Fruit fly (Drosophila melanogaster) whole organism, embryonic: Measurements from ENCODE around the gene jhamt.

Source experiments
- B-H2 ChIP-seq: fragments of 200-800 bp; sonication (Bioruptor generic); optimal IDR thresholded peaks from 2 replicates; lab custom pipeline; 2018; ENCODE audit warnings: missing biosample characterization, mild to moderate bottlenecking, missing genetic modification characterization
- Bteb2 ChIP-seq: fragments of 200-800 bp; sonication (Bioruptor generic); optimal IDR thresholded peaks from 2 replicates; lab custom pipeline; 2016; ENCODE audit warnings: missing biosample characterization, missing genetic modification characterization
- CG10654 ChIP-seq: fragments of 200-800 bp; sonication (Bioruptor generic); optimal IDR thresholded peaks from 2 replicates; lab custom pipeline; 2016; ENCODE audit warnings: missing biosample characterization, missing genetic modification characterization
- CG12071 ChIP-seq: fragments of 200-800 bp; sonication (Bioruptor generic); optimal IDR thresholded peaks from 3 replicates; lab custom pipeline; 2018; ENCODE audit warnings: missing biosample characterization, mild to moderate bottlenecking, missing genetic modification characterization
- CG12391 ChIP-seq: fragments of 200-800 bp; sonication (Bioruptor generic); optimal IDR thresholded peaks from 3 replicates; lab custom pipeline; 2018; ENCODE audit warnings: missing biosample characterization, mild to moderate bottlenecking, missing genetic modification characterization, moderate library complexity
- CG12942 ChIP-seq: fragments of 200-800 bp; sonication (Bioruptor generic); optimal IDR thresholded peaks from 3 replicates; lab custom pipeline; 2016; ENCODE audit warnings: missing biosample characterization, missing genetic modification characterization
- CG13287 ChIP-seq: fragments of 200-800 bp; sonication (Bioruptor generic); IDR thresholded peaks from 2 replicates; pipeline ENCODE4 v1.3.6; 2022; ENCODE audit warnings: missing biosample characterization, missing genetic modification characterization; ENCODE audit not compliant: partially characterized antibody
- CG13624 ChIP-seq: fragments of 200-800 bp; sonication (Bioruptor generic); optimal IDR thresholded peaks from 2 replicates; lab custom pipeline; 2016; ENCODE audit warnings: missing biosample characterization, missing genetic modification characterization
- CG15073 ChIP-seq: fragments of 200-800 bp; sonication (Bioruptor generic); optimal IDR thresholded peaks from 2 replicates; lab custom pipeline; 2016; ENCODE audit warnings: missing biosample characterization, missing genetic modification characterization
- CG15269 ChIP-seq: fragments of 200-800 bp; sonication (Bioruptor generic); optimal IDR thresholded peaks from 2 replicates; lab custom pipeline; 2018; ENCODE audit warnings: missing biosample characterization, mild to moderate bottlenecking, missing genetic modification characterization, moderate library complexity
- CG15696 ChIP-seq: fragments of 200-800 bp; sonication (Bioruptor generic); optimal IDR thresholded peaks from 2 replicates; lab custom pipeline; 2019; ENCODE audit warnings: missing biosample characterization, mild to moderate bottlenecking, missing genetic modification characterization, moderate library complexity
- CG1602 ChIP-seq: fragments of 200-800 bp; sonication (Bioruptor generic); optimal IDR thresholded peaks from 3 replicates; lab custom pipeline; 2016; ENCODE audit warnings: missing biosample characterization, missing genetic modification characterization
- CG18599 ChIP-seq: fragments of 200-800 bp; sonication (Bioruptor generic); optimal IDR thresholded peaks from 3 replicates; lab custom pipeline; 2017; ENCODE audit warnings: missing biosample characterization, missing genetic modification characterization, mild to moderate bottlenecking, moderate library complexity, missing genetic modification reagents
- CG18619 ChIP-seq: fragments of 200-800 bp; sonication (Bioruptor generic); optimal IDR thresholded peaks from 3 replicates; lab custom pipeline; 2017; ENCODE audit warnings: missing biosample characterization, mild to moderate bottlenecking, missing genetic modification characterization
- CG2120 ChIP-seq: fragments of 200-800 bp; sonication (Bioruptor generic); optimal IDR thresholded peaks from 3 replicates; lab custom pipeline; 2016; ENCODE audit warnings: missing biosample characterization, missing genetic modification characterization
- CG34224 ChIP-seq: fragments of 200-800 bp; sonication (Bioruptor generic); IDR thresholded peaks from 3 replicates; pipeline ENCODE4 v1.3.6; 2022; ENCODE audit warnings: missing biosample characterization, missing genetic modification characterization; ENCODE audit not compliant: partially characterized antibody
- CG4404 ChIP-seq: fragments of 200-800 bp; sonication (Bioruptor generic); IDR thresholded peaks from 2 replicates; pipeline ENCODE4 v1.3.6; 2022; ENCODE audit warnings: missing biosample characterization, missing genetic modification characterization
- CG4730 ChIP-seq: fragments of 200-800 bp; sonication (Bioruptor generic); IDR thresholded peaks from 2 replicates; pipeline ENCODE4 v1.3.6; 2022; ENCODE audit warnings: missing biosample characterization, missing genetic modification characterization
- CG6175 ChIP-seq: fragments of 200-800 bp; sonication (Bioruptor generic); IDR thresholded peaks from 3 replicates; pipeline ENCODE4 v1.3.6; 2022; ENCODE audit warnings: missing biosample characterization, missing genetic modification characterization
- CG7556 ChIP-seq: fragments of 200-800 bp; sonication (Bioruptor generic); optimal IDR thresholded peaks from 2 replicates; lab custom pipeline; 2017; ENCODE audit warnings: missing biosample characterization, mild to moderate bottlenecking, missing genetic modification characterization
- CTCF ChIP-seq: fragments of 200-800 bp; sonication (Bioruptor generic); optimal IDR thresholded peaks from 2 replicates; lab custom pipeline; 2017; ENCODE audit warnings: missing biosample characterization, mild to moderate bottlenecking, missing genetic modification characterization, moderate library complexity
- D ChIP-seq, 2 experiments: fragments of 200-800 bp in 1 of 2; fragments of >200 bp in 1 of 2; sonication (Bioruptor generic) in 1 of 2; optimal IDR thresholded peaks; 2 replicates in 1 of 2; 3 replicates in 1 of 2; lab custom pipeline; 2017; ENCODE audit warnings: mild to moderate bottlenecking in 1 of 2, missing biosample characterization in 1 of 2, missing genetic modification characterization in 1 of 2, missing genetic modification reagents in 1 of 2
- Dll ChIP-seq: fragments of 200-800 bp; sonication (Bioruptor generic); IDR thresholded peaks from 4 replicates; pipeline ENCODE4 v1.3.6; 2022; ENCODE audit warnings: missing biosample characterization, missing genetic modification characterization; ENCODE audit not compliant: partially characterized antibody
- E2f2 ChIP-seq: fragments of 200-800 bp; sonication (Bioruptor generic); IDR thresholded peaks from 2 replicates; pipeline ENCODE4 v1.3.6; 2022; ENCODE audit warnings: missing biosample characterization, missing genetic modification characterization
- Ets97D ChIP-seq: fragments of 200-800 bp; sonication (Bioruptor generic); optimal IDR thresholded peaks from 3 replicates; lab custom pipeline; 2016; ENCODE audit warnings: missing biosample characterization, missing genetic modification characterization
- Gug ChIP-seq: fragments of 200-800 bp; sonication (Bioruptor generic); IDR thresholded peaks from 4 replicates; pipeline ENCODE4 v1.3.6; 2022; ENCODE audit warnings: missing biosample characterization, missing genetic modification characterization
- HmgZ ChIP-seq: fragments of 200-800 bp; sonication (Bioruptor generic); optimal IDR thresholded peaks from 2 replicates; lab custom pipeline; 2018; ENCODE audit warnings: missing biosample characterization, mild to moderate bottlenecking, missing genetic modification characterization
- Jarid2 ChIP-seq: fragments of 200-800 bp; sonication (Bioruptor generic); optimal IDR thresholded peaks from 3 replicates; lab custom pipeline; 2017; ENCODE audit warnings: mild to moderate bottlenecking, missing biosample characterization, missing genetic modification reagents, missing genetic modification characterization
- Neu2 ChIP-seq: fragments of 200-800 bp; sonication (Bioruptor generic); optimal IDR thresholded peaks from 3 replicates; lab custom pipeline; 2016; ENCODE audit warnings: missing biosample characterization, missing genetic modification characterization, borderline replicate concordance
- Spps ChIP-seq: fragments of 200-800 bp; sonication (Bioruptor generic); optimal IDR thresholded peaks from 2 replicates; lab custom pipeline; 2018; ENCODE audit warnings: missing biosample characterization, mild to moderate bottlenecking, missing genetic modification characterization
- Stat92E ChIP-seq, 3 experiments: fragments of >200 bp in 2 of 3; fragments of 200-800 bp in 1 of 3; sonication (Bioruptor generic) in 1 of 3; optimal IDR thresholded peaks; 2 replicates each; lab custom pipeline; 2017 to 2019; ENCODE audit warnings: missing biosample characterization in 3 of 3, missing genetic modification characterization in 3 of 3, mild to moderate bottlenecking in 1 of 3, moderate library complexity in 1 of 3
- Vsx1 ChIP-seq: fragments of 200-800 bp; sonication (Bioruptor generic); optimal IDR thresholded peaks from 2 replicates; lab custom pipeline; 2017; ENCODE audit warnings: missing biosample characterization, mild to moderate bottlenecking, missing genetic modification characterization, missing genetic modification reagents
- ac ChIP-seq: fragments of 200-800 bp; sonication (Bioruptor generic); optimal IDR thresholded peaks from 3 replicates; lab custom pipeline; 2017; ENCODE audit warnings: missing biosample characterization, mild to moderate bottlenecking, missing genetic modification characterization
- cwo ChIP-seq: fragments of 200-800 bp; sonication (Bioruptor generic); optimal IDR thresholded peaks from 3 replicates; lab custom pipeline; 2017; ENCODE audit warnings: missing biosample characterization, missing genetic modification characterization, mild to moderate bottlenecking, moderate library complexity, missing genetic modification reagents
- ems ChIP-seq: fragments of 200-800 bp; sonication (Bioruptor generic); optimal IDR thresholded peaks from 3 replicates; lab custom pipeline; 2016; ENCODE audit warnings: missing biosample characterization, missing genetic modification characterization
- fd64A ChIP-seq: fragments of 200-800 bp; sonication (Bioruptor generic); optimal IDR thresholded peaks from 3 replicates; lab custom pipeline; 2018; ENCODE audit warnings: missing biosample characterization, mild to moderate bottlenecking, missing genetic modification characterization
- fu2 ChIP-seq: fragments of 200-800 bp; sonication (Bioruptor generic); optimal IDR thresholded peaks from 2 replicates; lab custom pipeline; 2016; ENCODE audit warnings: missing biosample characterization, missing genetic modification characterization
- gcm2 ChIP-seq: fragments of 200-800 bp; sonication (Bioruptor generic); optimal IDR thresholded peaks from 2 replicates; lab custom pipeline; 2016; ENCODE audit warnings: missing biosample characterization, missing genetic modification characterization
- gem ChIP-seq: fragments of 200-800 bp; sonication (Bioruptor generic); optimal IDR thresholded peaks from 2 replicates; lab custom pipeline; 2019; ENCODE audit warnings: missing biosample characterization, mild to moderate bottlenecking, missing genetic modification characterization, moderate library complexity
- gt ChIP-seq: fragments of 200-800 bp; sonication (Bioruptor generic); IDR thresholded peaks from 2 replicates; pipeline ENCODE4 v1.3.6; 2022; ENCODE audit warnings: missing biosample characterization, missing genetic modification characterization
- lilli ChIP-seq: fragments of 200-800 bp; sonication (Bioruptor generic); optimal IDR thresholded peaks from 3 replicates; lab custom pipeline; 2016; ENCODE audit warnings: missing biosample characterization, missing genetic modification characterization
- nerfin-1 ChIP-seq: fragments of 200-800 bp; sonication (Bioruptor generic); optimal IDR thresholded peaks from 3 replicates; lab custom pipeline; 2019; ENCODE audit warnings: missing biosample characterization, mild to moderate bottlenecking, missing genetic modification characterization, moderate library complexity
- p53 ChIP-seq: fragments of 200-800 bp; sonication (Bioruptor generic); optimal IDR thresholded peaks from 2 replicates; lab custom pipeline; 2016; ENCODE audit warnings: missing biosample characterization, missing genetic modification characterization
- row ChIP-seq: fragments of 200-800 bp; sonication (Bioruptor generic); IDR thresholded peaks from 3 replicates; pipeline ENCODE4 v1.3.6; 2022; ENCODE audit warnings: missing biosample characterization, missing genetic modification characterization
- sna ChIP-seq: fragments of 200-800 bp; sonication (Bioruptor generic); IDR thresholded peaks from 2 replicates; pipeline ENCODE4 v1.3.6; 2022; ENCODE audit warnings: missing biosample characterization, missing genetic modification characterization; ENCODE audit not compliant: partially characterized antibody
- stc ChIP-seq: fragments of 200-800 bp; sonication (Bioruptor generic); IDR thresholded peaks from 2 replicates; pipeline ENCODE4 v1.3.6; 2022; ENCODE audit warnings: missing biosample characterization, missing genetic modification characterization
- trem ChIP-seq: fragments of 200-800 bp; optimal IDR thresholded peaks from 3 replicates; lab custom pipeline; 2019; ENCODE audit warnings: missing biosample characterization, mild to moderate bottlenecking, missing genetic modification characterization, moderate library complexity

The jhamt gene

dm6 chr2L:16352585-16353580 is 12.8 kb upstream of the jhamt start, which contains the start of the genes Hyls1, chif and CG4455 (continued):
- no peak for TF ChIP-seq stc
- peak; percentile 2 for TF ChIP-seq CG12942 (GFP tag; lab: Kevin White, UChicago)
- TF ChIP-seq Dll (GFP tag; lab: Robert Waterston, UW): peak; percentile 95
- peak; percentile 67 for TF ChIP-seq D (optimal IDR thresholded peaks at IDR 0.05; lab: Kevin White, UChicago)
- peak; percentile 40 for TF ChIP-seq D (GFP tag; optimal IDR thresholded peaks at IDR 0.05; lab: Kevin White, UChicago)
- TF ChIP-seq HmgZ: peak; percentile 29
- TF ChIP-seq Vsx1: no peak
- peak; percentile 88 for TF ChIP-seq CG13287
- 0 out of 3 replicates have a peak, but pooled peaks have one; percentile 7 for TF ChIP-seq CG6175 (GFP tag; lab: Robert Waterston, UW)
- TF ChIP-seq row (GFP tag; lab: Robert Waterston, UW): peak; percentile 92
- peak; percentile 19 for TF ChIP-seq CG18619
- peak; percentile 80 for TF ChIP-seq CG34224 (GFP tag; lab: Robert Waterston, UW)
- no peak for TF ChIP-seq CG12071 (GFP tag; lab: Kevin White, UChicago)
- TF ChIP-seq trem (tag; lab: Kevin White, UChicago): peak; percentile 81
- TF ChIP-seq Stat92E (GFP tag; optimal IDR thresholded peaks at IDR 0.05; lab: Kevin White, UChicago): peak in 1 of 3 experiments; percentile 31
- no peak for TF ChIP-seq CG7556 (GFP tag; lab: Kevin White, UChicago)
- peak; percentile 34 for TF ChIP-seq CG18599 (GFP tag; lab: Kevin White, UChicago)
- TF ChIP-seq CG10654: peak; percentile 40
- no peak for TF ChIP-seq Neu2 (GFP tag; lab: Kevin White, UChicago)
- TF ChIP-seq Gug (GFP tag; lab: Robert Waterston, UW): peak; percentile 32; the same call in 1 of the 4 replicates
- TF ChIP-seq CG15696 (tag; lab: Kevin White, UChicago): peak; percentile 56
- TF ChIP-seq p53 (GFP tag; lab: Kevin White, UChicago): no peak
- peak; percentile 26; the same call in 1 of the 2 replicates for TF ChIP-seq CG4404
- peak; percentile 5 for TF ChIP-seq cwo (GFP tag; lab: Kevin White, UChicago)
- TF ChIP-seq CG15073 (GFP tag; lab: Kevin White, UChicago): no peak
- peak; percentile 54 for TF ChIP-seq CG15269 (tag; lab: Kevin White, UChicago)
- TF ChIP-seq CG1602 (GFP tag; lab: Kevin White, UChicago): peak; percentile 30
- peak; percentile 33 for TF ChIP-seq CG13624 (GFP tag; lab: Kevin White, UChicago)
- peak; percentile 49 for TF ChIP-seq E2f2
- TF ChIP-seq CG4730 (GFP tag; lab: Robert Waterston, UW): no peak
- TF ChIP-seq Jarid2 (GFP tag; lab: Kevin White, UChicago): peak; percentile 16
- TF ChIP-seq Bteb2 (GFP tag; lab: Kevin White, UChicago): no peak
- TF ChIP-seq gt (GFP tag; lab: Robert Waterston, UW): no peak
- peak; percentile 31 for TF ChIP-seq lilli (GFP tag; lab: Kevin White, UChicago)
- TF ChIP-seq gcm2: no peak
- no peak for TF ChIP-seq fu2 (GFP tag; lab: Kevin White, UChicago)
- peak; percentile 58 for TF ChIP-seq B-H2
- TF ChIP-seq sna (GFP tag; lab: Robert Waterston, UW): peak; percentile 86
- no peak for TF ChIP-seq fd64A (GFP tag; lab: Kevin White, UChicago)
- peak; percentile 43 for TF ChIP-seq CG2120
- TF ChIP-seq nerfin-1 (tag; lab: Kevin White, UChicago): peak; percentile 2
- TF ChIP-seq CTCF (GFP tag; lab: Kevin White, UChicago): peak; percentile 10
- TF ChIP-seq ems (GFP tag; lab: Kevin White, UChicago): peak; percentile 21
- TF ChIP-seq gem (tag; lab: Kevin White, UChicago): peak; percentile 63
- peak; percentile 43 for TF ChIP-seq CG12391 (tag; lab: Kevin White, UChicago)
- TF ChIP-seq Ets97D (GFP tag; lab: Kevin White, UChicago): peak; percentile 26
- TF ChIP-seq ac: no peak
- no peak for TF ChIP-seq Spps (tag; lab: Kevin White, UChicago)
